Fruit fly (Drosophila melanogaster) whole organism, embryonic: ENCODE data around the gene CG32428.

Experiments used
- Adf1 ChIP-seq: fragments of 200-800 bp; sonication (Bioruptor generic); IDR thresholded peaks from 2 replicates; pipeline ENCODE4 v1.3.6; 2022; ENCODE audit warnings: missing biosample characterization, missing genetic modification characterization
- Atf-2 ChIP-seq: fragments of 200-800 bp; sonication (Bioruptor generic); optimal IDR thresholded peaks from 2 replicates; lab custom pipeline; 2016; ENCODE audit warnings: missing biosample characterization, missing genetic modification characterization
- Atf3 ChIP-seq: fragments of 200-800 bp; sonication (Bioruptor generic); optimal IDR thresholded peaks from 3 replicates; lab custom pipeline; 2016; ENCODE audit warnings: missing biosample characterization, missing genetic modification characterization
- B-H1 ChIP-seq: fragments of 200-800 bp; sonication (Bioruptor generic); IDR thresholded peaks from 3 replicates; pipeline ENCODE4 v1.3.6; 2022; ENCODE audit warnings: missing biosample characterization, missing genetic modification characterization
- CG10543 ChIP-seq: fragments of 200-800 bp; sonication (Bioruptor generic); optimal IDR thresholded peaks from 3 replicates; lab custom pipeline; 2017; ENCODE audit warnings: missing biosample characterization, mild to moderate bottlenecking, missing genetic modification characterization, moderate library complexity
- CG11093 ChIP-seq: fragments of 200-800 bp; sonication (Bioruptor generic); IDR thresholded peaks from 3 replicates; pipeline ENCODE4 v1.3.6; 2022; ENCODE audit warnings: missing biosample characterization, missing genetic modification characterization
- CG12104 ChIP-seq: fragments of 200-800 bp; sonication (Bioruptor generic); optimal IDR thresholded peaks from 3 replicates; lab custom pipeline; 2016; ENCODE audit warnings: missing biosample characterization, missing genetic modification characterization
- CG12155 ChIP-seq: fragments of 200-800 bp; sonication (Bioruptor generic); optimal IDR thresholded peaks from 3 replicates; lab custom pipeline; 2016; ENCODE audit warnings: missing biosample characterization, missing genetic modification characterization
- CG13296 ChIP-seq: fragments of 200-800 bp; sonication (Bioruptor generic); optimal IDR thresholded peaks from 3 replicates; lab custom pipeline; 2018; ENCODE audit warnings: missing biosample characterization, mild to moderate bottlenecking, missing genetic modification characterization
- CG13624 ChIP-seq: fragments of 200-800 bp; sonication (Bioruptor generic); optimal IDR thresholded peaks from 2 replicates; lab custom pipeline; 2016; ENCODE audit warnings: missing biosample characterization, missing genetic modification characterization
- CG15011 ChIP-seq: fragments of 200-800 bp; sonication (Bioruptor generic); optimal IDR thresholded peaks from 3 replicates; lab custom pipeline; 2018; ENCODE audit warnings: missing biosample characterization, mild to moderate bottlenecking, missing genetic modification characterization
- CG15514 ChIP-seq: fragments of 200-800 bp; sonication (Bioruptor generic); optimal IDR thresholded peaks from 3 replicates; lab custom pipeline; 2017; ENCODE audit warnings: missing biosample characterization, missing genetic modification characterization, mild to moderate bottlenecking, moderate library complexity, missing genetic modification reagents
- CG16779 ChIP-seq: fragments of 200-800 bp; sonication (Bioruptor generic); IDR thresholded peaks from 2 replicates; pipeline ENCODE4 v1.3.6; 2022; ENCODE audit warnings: missing biosample characterization, missing genetic modification characterization
- CG2199 ChIP-seq: fragments of 200-800 bp; sonication (Bioruptor generic); IDR thresholded peaks from 3 replicates; pipeline ENCODE4 v1.3.6; 2022; ENCODE audit warnings: missing biosample characterization, missing genetic modification characterization
- CG2202 ChIP-seq: fragments of 200-800 bp; sonication (Bioruptor generic); optimal IDR thresholded peaks from 2 replicates; lab custom pipeline; 2018; ENCODE audit warnings: missing biosample characterization, mild to moderate bottlenecking, missing genetic modification characterization
- CG30431 ChIP-seq: fragments of 200-800 bp; sonication (Bioruptor generic); optimal IDR thresholded peaks from 2 replicates; lab custom pipeline; 2017; ENCODE audit warnings: missing biosample characterization, missing genetic modification characterization
- CG3065 ChIP-seq: fragments of 200-800 bp; sonication (Bioruptor generic); optimal IDR thresholded peaks from 2 replicates; lab custom pipeline; 2016; ENCODE audit warnings: missing biosample characterization, missing genetic modification characterization
- CG3407 ChIP-seq: fragments of 200-800 bp; sonication (Bioruptor generic); optimal IDR thresholded peaks from 2 replicates; lab custom pipeline; 2018; ENCODE audit warnings: missing biosample characterization, mild to moderate bottlenecking, missing genetic modification characterization
- CG3838 ChIP-seq: fragments of 200-800 bp; sonication (Bioruptor generic); optimal IDR thresholded peaks from 3 replicates; lab custom pipeline; 2016; ENCODE audit warnings: missing biosample characterization, missing genetic modification characterization
- CG4282 ChIP-seq: fragments of 200-800 bp; sonication (Bioruptor generic); optimal IDR thresholded peaks from 2 replicates; lab custom pipeline; 2016; ENCODE audit warnings: missing biosample characterization, missing genetic modification characterization
- CG4820 ChIP-seq: fragments of 200-800 bp; sonication (Bioruptor generic); optimal IDR thresholded peaks from 3 replicates; lab custom pipeline; 2016; ENCODE audit warnings: missing biosample characterization, missing genetic modification characterization
- CG5953 ChIP-seq: fragments of 200-800 bp; sonication (Bioruptor generic); IDR thresholded peaks from 2 replicates; pipeline ENCODE4 v1.3.6; 2022; ENCODE audit warnings: missing biosample characterization, missing genetic modification characterization
- CG7556 ChIP-seq: fragments of 200-800 bp; sonication (Bioruptor generic); optimal IDR thresholded peaks from 2 replicates; lab custom pipeline; 2017; ENCODE audit warnings: missing biosample characterization, mild to moderate bottlenecking, missing genetic modification characterization
- CG8388 ChIP-seq: fragments of 200-800 bp; sonication (Bioruptor generic); optimal IDR thresholded peaks from 2 replicates; lab custom pipeline; 2019; ENCODE audit warnings: missing biosample characterization, mild to moderate bottlenecking, missing genetic modification characterization, moderate library complexity
- CG8765 ChIP-seq: fragments of 200-800 bp; sonication (Bioruptor generic); IDR thresholded peaks from 2 replicates; pipeline ENCODE4 v1.3.6; 2022; ENCODE audit warnings: missing biosample characterization, missing genetic modification characterization
- CTCF ChIP-seq: fragments of 200-800 bp; sonication (Bioruptor generic); optimal IDR thresholded peaks from 2 replicates; lab custom pipeline; 2017; ENCODE audit warnings: missing biosample characterization, mild to moderate bottlenecking, missing genetic modification characterization, moderate library complexity
- Dip2 ChIP-seq: fragments of 200-800 bp; sonication (Bioruptor generic); IDR thresholded peaks from 2 replicates; pipeline ENCODE4 v1.3.6; 2022; ENCODE audit warnings: missing biosample characterization, missing genetic modification characterization
- E2f2 ChIP-seq: fragments of 200-800 bp; sonication (Bioruptor generic); IDR thresholded peaks from 2 replicates; pipeline ENCODE4 v1.3.6; 2022; ENCODE audit warnings: missing biosample characterization, missing genetic modification characterization
- Gug ChIP-seq: fragments of 200-800 bp; sonication (Bioruptor generic); IDR thresholded peaks from 4 replicates; pipeline ENCODE4 v1.3.6; 2022; ENCODE audit warnings: missing biosample characterization, missing genetic modification characterization
- HLH3B ChIP-seq: fragments of 200-800 bp; sonication (Bioruptor generic); IDR thresholded peaks from 2 replicates; pipeline ENCODE4 v1.3.6; 2022; ENCODE audit warnings: missing biosample characterization, missing genetic modification characterization
- MESR4 ChIP-seq: fragments of 200-800 bp; sonication (Bioruptor generic); optimal IDR thresholded peaks from 2 replicates; lab custom pipeline; 2018; ENCODE audit warnings: missing biosample characterization, mild to moderate bottlenecking, missing genetic modification characterization, moderate library complexity
- Optix ChIP-seq: fragments of 200-800 bp; sonication (Bioruptor generic); IDR thresholded peaks from 3 replicates; pipeline ENCODE4 v1.3.6; 2022; ENCODE audit warnings: missing biosample characterization, missing genetic modification characterization
- Sox100B ChIP-seq: fragments of 200-800 bp; sonication (Bioruptor generic); optimal IDR thresholded peaks from 3 replicates; lab custom pipeline; 2018; ENCODE audit warnings: missing biosample characterization, mild to moderate bottlenecking, missing genetic modification characterization
- Stat92E ChIP-seq, 3 experiments: fragments of >200 bp in 2 of 3; fragments of 200-800 bp in 1 of 3; sonication (Bioruptor generic) in 1 of 3; optimal IDR thresholded peaks; 2 replicates each; lab custom pipeline; 2017 to 2019; ENCODE audit warnings: missing biosample characterization in 3 of 3, missing genetic modification characterization in 3 of 3, mild to moderate bottlenecking in 1 of 3, moderate library complexity in 1 of 3
- Tbp ChIP-seq: fragments of >200 bp; optimal IDR thresholded peaks from 2 replicates; lab custom pipeline; 2018; ENCODE audit warnings: missing biosample characterization, missing genetic modification characterization
- Usf ChIP-seq: fragments of 200-800 bp; sonication (Bioruptor generic); optimal IDR thresholded peaks from 2 replicates; lab custom pipeline; 2017; ENCODE audit warnings: missing genotype, missing biosample characterization, missing genetic modification characterization
- bab2 ChIP-seq: fragments of 200-800 bp; sonication (Bioruptor generic); optimal IDR thresholded peaks from 2 replicates; lab custom pipeline; 2016; ENCODE audit warnings: missing biosample characterization, missing genetic modification characterization
- ci ChIP-seq: fragments of 200-800 bp; sonication (Bioruptor generic); IDR thresholded peaks from 3 replicates; pipeline ENCODE4 v1.3.6; 2022; ENCODE audit warnings: missing biosample characterization, missing genetic modification characterization
- crp ChIP-seq, 2 experiments: fragments of 200-800 bp; sonication (Bioruptor generic); optimal IDR thresholded peaks; 2 replicates in 1 of 2; 3 replicates in 1 of 2; lab custom pipeline; 2017; ENCODE audit warnings: missing biosample characterization in 2 of 2, missing genetic modification characterization in 2 of 2, mild to moderate bottlenecking in 1 of 2, moderate library complexity in 1 of 2
- danr ChIP-seq: fragments of 200-800 bp; sonication (Bioruptor generic); IDR thresholded peaks from 2 replicates; pipeline ENCODE4 v1.3.6; 2022; ENCODE audit warnings: missing biosample characterization, missing genetic modification characterization
- ewg ChIP-seq: fragments of 200-800 bp; sonication (Bioruptor generic); optimal IDR thresholded peaks from 3 replicates; lab custom pipeline; 2017; ENCODE audit warnings: mild to moderate bottlenecking, missing biosample characterization, missing genetic modification reagents, missing genetic modification characterization
- gem ChIP-seq: fragments of 200-800 bp; sonication (Bioruptor generic); optimal IDR thresholded peaks from 2 replicates; lab custom pipeline; 2019; ENCODE audit warnings: missing biosample characterization, mild to moderate bottlenecking, missing genetic modification characterization, moderate library complexity
- mld ChIP-seq: fragments of 200-800 bp; sonication (Bioruptor generic); IDR thresholded peaks from 3 replicates; pipeline ENCODE4 v1.3.6; 2022; ENCODE audit warnings: missing biosample characterization, missing genetic modification characterization; ENCODE audit not compliant: partially characterized antibody
- pros ChIP-seq: fragments of 200-800 bp; sonication (Bioruptor generic); optimal IDR thresholded peaks from 3 replicates; lab custom pipeline; 2019; ENCODE audit warnings: missing biosample characterization, mild to moderate bottlenecking, missing genetic modification characterization, moderate library complexity
- pum ChIP-seq: fragments of 200-800 bp; sonication (Bioruptor generic); optimal IDR thresholded peaks from 2 replicates; lab custom pipeline; 2016; ENCODE audit warnings: missing biosample characterization, missing genetic modification characterization
- sd ChIP-seq: fragments of 200-800 bp; sonication (Bioruptor generic); optimal IDR thresholded peaks from 3 replicates; lab custom pipeline; 2018; ENCODE audit warnings: missing biosample characterization, mild to moderate bottlenecking, missing genetic modification characterization, moderate library complexity
- tap ChIP-seq: fragments of 200-800 bp; optimal IDR thresholded peaks from 3 replicates; lab custom pipeline; 2019; ENCODE audit warnings: missing biosample characterization, mild to moderate bottlenecking, missing genetic modification characterization, moderate library complexity
- toy ChIP-seq: fragments of 200-800 bp; sonication (Bioruptor generic); IDR thresholded peaks from 2 replicates; pipeline ENCODE4 v1.3.6; 2022; ENCODE audit warnings: missing biosample characterization, missing genetic modification characterization
- unc-4 ChIP-seq: fragments of 200-800 bp; sonication (Bioruptor generic); IDR thresholded peaks from 2 replicates; pipeline ENCODE4 v1.3.6; 2022; ENCODE audit warnings: missing biosample characterization, missing genetic modification characterization; ENCODE audit not compliant: partially characterized antibody
- usp ChIP-seq: fragments of >200 bp; optimal IDR thresholded peaks from 2 replicates; lab custom pipeline; 2017; ENCODE audit warnings: missing biosample characterization, missing genetic modification characterization
- zfh1 ChIP-seq: fragments of 200-800 bp; sonication (Bioruptor generic); IDR thresholded peaks from 3 replicates; pipeline ENCODE4 v1.3.6; 2022; ENCODE audit warnings: missing biosample characterization, missing genetic modification characterization

The CG32428 gene

DNA sequence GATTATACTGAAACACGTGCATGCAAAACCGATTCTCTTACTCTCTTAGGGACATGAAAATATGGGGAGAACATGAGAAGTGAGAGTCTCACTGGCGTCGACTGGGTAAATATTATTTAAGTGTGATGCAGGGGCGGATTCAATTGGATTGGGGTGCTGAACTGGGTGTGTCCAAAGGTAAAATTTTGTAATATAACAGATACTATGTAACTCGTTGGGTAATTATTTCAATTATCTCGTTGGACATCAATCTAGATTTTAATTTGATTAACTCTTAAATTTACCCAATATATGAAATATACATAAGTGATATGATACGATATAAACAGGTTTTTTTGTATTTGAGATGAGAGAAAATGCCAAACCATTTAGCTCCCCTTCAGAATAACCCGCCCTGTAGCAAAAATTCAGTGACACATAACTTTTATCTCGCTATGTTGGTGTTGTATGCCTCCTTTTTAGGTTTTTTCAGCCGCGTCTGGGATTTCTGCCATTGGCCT is 34.7 kb upstream of the CG32428 start (continued):
- peak; percentile 56 for TF ChIP-seq tap
- TF ChIP-seq CG7556 (GFP tag; lab: Kevin White, UChicago) = peak; percentile 93
- TF ChIP-seq pum (GFP tag; lab: Kevin White, UChicago) = peak; percentile 89
- peak; percentile 94 for TF ChIP-seq bab2 (GFP tag; lab: Kevin White, UChicago)
- peak; percentile 65; the same call in 1 of the 2 replicates for TF ChIP-seq E2f2 (GFP tag; lab: Robert Waterston, UW)
- peak; percentile 97 for TF ChIP-seq CG13624 (GFP tag; lab: Kevin White, UChicago)
- TF ChIP-seq CG3407 = peak; percentile 73
- peak; percentile 96 for TF ChIP-seq CG16779 (GFP tag; lab: Robert Waterston, UW)
- TF ChIP-seq mld (GFP tag; lab: Robert Waterston, UW) = no peak
- peak; percentile 39; the same call in 1 of the 2 replicates for TF ChIP-seq unc-4 (GFP tag; lab: Robert Waterston, UW)
- peak; percentile 84 for TF ChIP-seq B-H1 (GFP tag; lab: Robert Waterston, UW)
- peak; percentile 96 for TF ChIP-seq CG15011 (GFP tag; lab: Kevin White, UChicago)
- TF ChIP-seq CG8388 (GFP tag; lab: Kevin White, UChicago) = peak; percentile 71
- TF ChIP-seq CG4282 (GFP tag; lab: Kevin White, UChicago) = peak; percentile 60
- peak in 1 of 2 experiments; percentile 55 for TF ChIP-seq crp (GFP tag; optimal IDR thresholded peaks at IDR 0.05; lab: Kevin White, UChicago)
- TF ChIP-seq HLH3B (GFP tag; lab: Robert Waterston, UW) = peak; percentile 90; the same call in 1 of the 2 replicates
- TF ChIP-seq CG3065 (GFP tag; lab: Kevin White, UChicago) = peak; percentile 73
- peak; percentile 54; the same call in 1 of the 3 replicates for TF ChIP-seq Optix (GFP tag; lab: Robert Waterston, UW)
- peak; percentile 83 for TF ChIP-seq Atf-2 (GFP tag; lab: Kevin White, UChicago)
- TF ChIP-seq CG15514 (GFP tag; lab: Kevin White, UChicago) = peak; percentile 90
- TF ChIP-seq CG3838 (GFP tag; lab: Kevin White, UChicago) = peak; percentile 72
- TF ChIP-seq CG30431 (GFP tag; lab: Kevin White, UChicago) = peak; percentile 75
- peak; percentile 94 for TF ChIP-seq CG13296 (GFP tag; lab: Kevin White, UChicago)
- peak; percentile 98 for TF ChIP-seq Gug (GFP tag; lab: Robert Waterston, UW)
- TF ChIP-seq CG5953 = peak; percentile 78
- peak; percentile 84; the same call in 2 of the 3 replicates for TF ChIP-seq CG2199 (GFP tag; lab: Robert Waterston, UW)
- TF ChIP-seq sd = peak; percentile 92
- no peak for TF ChIP-seq Tbp (GFP tag; lab: Kevin White, UChicago)
- peak; percentile 82 for TF ChIP-seq Adf1 (GFP tag; lab: Robert Waterston, UW)
- TF ChIP-seq CG12155 (GFP tag; lab: Kevin White, UChicago) = peak; percentile 96
- peak; percentile 94 for TF ChIP-seq Usf (GFP tag; lab: Kevin White, UChicago)
- TF ChIP-seq Stat92E (GFP tag; optimal IDR thresholded peaks at IDR 0.05; lab: Kevin White, UChicago) = no peak
- TF ChIP-seq Dip2 (GFP tag; lab: Robert Waterston, UW) = peak; percentile 66
- peak; percentile 75 for TF ChIP-seq ewg (GFP tag; lab: Kevin White, UChicago)
- peak; percentile 95 for TF ChIP-seq gem (tag; lab: Kevin White, UChicago)
- TF ChIP-seq danr (GFP tag; lab: Robert Waterston, UW) = peak; percentile 85
- peak; percentile 60 for TF ChIP-seq CG2202
- no peak; the same call in 1 of the 2 replicates for TF ChIP-seq toy
- peak; percentile 91 for TF ChIP-seq CG11093
- peak; percentile 88 for TF ChIP-seq Sox100B
- peak; percentile 92 for TF ChIP-seq CG12104 (GFP tag; lab: Kevin White, UChicago)
- peak; percentile 81 for TF ChIP-seq Atf3 (GFP tag; lab: Kevin White, UChicago)
- peak; percentile 14 for TF ChIP-seq MESR4 (GFP tag; lab: Kevin White, UChicago)
- TF ChIP-seq usp (GFP tag; lab: Kevin White, UChicago) = no peak
- TF ChIP-seq CG8765 (GFP tag; lab: Robert Waterston, UW) = peak; percentile 84; the same call in 1 of the 2 replicates
- peak; percentile 54 for TF ChIP-seq pros (GFP tag; lab: Kevin White, UChicago)
- peak; percentile 90 for TF ChIP-seq CG4820
- peak; percentile 86; the same call in 2 of the 3 replicates for TF ChIP-seq ci (GFP tag; lab: Robert Waterston, UW)
- peak; percentile 92 for TF ChIP-seq zfh1
- TF ChIP-seq CG10543 (GFP tag; lab: Kevin White, UChicago) = peak; percentile 95
- peak; percentile 34 for TF ChIP-seq CTCF (GFP tag; lab: Kevin White, UChicago)
